Worm (Caenorhabditis elegans) whole organism, L3 larva: Measurements from ENCODE around the gene bbs-5.

Experiments
- ZK546.5 ChIP-seq: sonication (generic microtip); optimal IDR thresholded peaks from 2 replicates; lab custom pipeline; 2017; ENCODE audit warnings: missing biosample characterization, missing genetic modification characterization
- aly-2 ChIP-seq: fragments of 150-350 bp; optimal IDR thresholded peaks from 2 replicates; lab custom pipeline; 2014; ENCODE audit warnings: missing biosample characterization, missing genetic modification characterization
- ama-1 ChIP-seq: fragments of 150-350 bp; optimal IDR thresholded peaks from 2 replicates; lab custom pipeline; 2018
- ceh-28 ChIP-seq: fragments of 150-350 bp; optimal IDR thresholded peaks from 2 replicates; lab custom pipeline; 2014; ENCODE audit warnings: missing biosample characterization, missing genetic modification reagents, missing genetic modification characterization
- ceh-82 ChIP-seq: fragments of 150-350 bp; optimal IDR thresholded peaks from 2 replicates; lab custom pipeline; 2014; ENCODE audit warnings: missing biosample characterization, missing genetic modification characterization
- ceh-9 ChIP-seq: sonication (generic microtip); optimal IDR thresholded peaks from 2 replicates; lab custom pipeline; 2018; ENCODE audit warnings: missing biosample characterization, missing genetic modification characterization
- elt-2 ChIP-seq: sonication (generic microtip); optimal IDR thresholded peaks from 2 replicates; lab custom pipeline; 2016; ENCODE audit warnings: missing genetic modification reagents, mild to moderate bottlenecking, missing genetic modification characterization, missing compliant biosample characterization
- elt-3 ChIP-seq, 3 experiments: fragments of 150-350 bp in 1 of 3; sonication (generic microtip) in 2 of 3; optimal IDR thresholded peaks; 2 replicates in 2 of 3; 4 replicates in 1 of 3; lab custom pipeline; 2014 to 2017; ENCODE audit warnings: missing biosample characterization in 3 of 3, missing genetic modification characterization in 3 of 3
- eor-1 ChIP-seq, 2 experiments: fragments of 150-350 bp; optimal IDR thresholded peaks; 2 replicates each; lab custom pipeline; 2014 to 2018; ENCODE audit warnings: missing biosample characterization in 2 of 2, missing genetic modification characterization in 2 of 2
- fkh-10 ChIP-seq: sonication (generic microtip); optimal IDR thresholded peaks from 2 replicates; lab custom pipeline; 2017; ENCODE audit warnings: missing biosample characterization, missing genetic modification reagents, missing genetic modification characterization
- fkh-2 ChIP-seq: fragments of 150-350 bp; optimal IDR thresholded peaks from 2 replicates; lab custom pipeline; 2014; ENCODE audit warnings: missing biosample characterization, missing genetic modification reagents, missing genetic modification characterization
- fos-1 ChIP-seq: fragments of 150-350 bp; optimal IDR thresholded peaks from 2 replicates; lab custom pipeline; 2014; ENCODE audit warnings: missing biosample characterization, missing genetic modification characterization
- hmg-11 ChIP-seq: sonication (generic microtip); optimal IDR thresholded peaks from 2 replicates; lab custom pipeline; 2016; ENCODE audit warnings: missing genetic modification characterization, missing compliant biosample characterization
- jun-1 ChIP-seq: fragments of 150-350 bp; optimal IDR thresholded peaks from 2 replicates; lab custom pipeline; 2014; ENCODE audit warnings: missing biosample characterization, missing genetic modification reagents, missing genetic modification characterization
- lin-39 ChIP-seq: fragments of 150-350 bp; optimal IDR thresholded peaks from 2 replicates; lab custom pipeline; 2018; ENCODE audit warnings: missing biosample characterization, missing genetic modification reagents, missing genetic modification characterization
- lsy-12 ChIP-seq: sonication (generic microtip); optimal IDR thresholded peaks from 2 replicates; lab custom pipeline; 2016; ENCODE audit warnings: mild to moderate bottlenecking, missing genetic modification characterization, missing compliant biosample characterization
- mdl-1 ChIP-seq: fragments of 150-350 bp; optimal IDR thresholded peaks from 2 replicates; lab custom pipeline; 2014; ENCODE audit warnings: missing biosample characterization, missing genetic modification characterization
- mml-1 ChIP-seq: fragments of 150-350 bp; sonication (generic microtip); optimal IDR thresholded peaks from 3 replicates; lab custom pipeline; 2014; ENCODE audit warnings: missing biosample characterization, missing genetic modification characterization
- nfya-1 ChIP-seq: sonication (generic microtip); optimal IDR thresholded peaks from 2 replicates; lab custom pipeline; 2017; ENCODE audit warnings: missing genetic modification characterization, mild to moderate bottlenecking, missing compliant biosample characterization, antibody characterized with exemption, moderate library complexity; ENCODE audit not compliant: insufficient read depth
- nhr-12 ChIP-seq: fragments of 150-350 bp; optimal IDR thresholded peaks from 2 replicates; lab custom pipeline; 2014; ENCODE audit warnings: missing biosample characterization, missing genetic modification characterization
- nhr-23 ChIP-seq: fragments of 150-350 bp; optimal IDR thresholded peaks from 2 replicates; lab custom pipeline; 2014; ENCODE audit warnings: missing biosample characterization, missing genetic modification reagents, missing genetic modification characterization
- nhr-25 ChIP-seq: sonication (generic microtip); optimal IDR thresholded peaks from 2 replicates; lab custom pipeline; 2017; ENCODE audit warnings: missing biosample characterization, missing genetic modification characterization
- nhr-28 ChIP-seq: fragments of 150-350 bp; optimal IDR thresholded peaks from 2 replicates; lab custom pipeline; 2014; ENCODE audit warnings: missing biosample characterization, missing genetic modification characterization
- nhr-43 ChIP-seq: sonication (generic microtip); optimal IDR thresholded peaks from 2 replicates; lab custom pipeline; 2016; ENCODE audit warnings: mild to moderate bottlenecking, missing genetic modification characterization, missing compliant biosample characterization; ENCODE audit not compliant: poor library complexity, severe bottlenecking
- nhr-76 ChIP-seq: fragments of 150-350 bp; sonication (generic microtip); optimal IDR thresholded peaks from 5 replicates; lab custom pipeline; 2014; ENCODE audit warnings: missing biosample characterization, missing genetic modification characterization
- nhr-77 ChIP-seq: fragments of 150-350 bp; optimal IDR thresholded peaks from 2 replicates; lab custom pipeline; 2014; ENCODE audit warnings: missing biosample characterization, missing genetic modification characterization
- pha-4 ChIP-seq: fragments of 150-350 bp; optimal IDR thresholded peaks from 2 replicates; lab custom pipeline; 2014; ENCODE audit warnings: missing biosample characterization, missing genetic modification reagents, missing genetic modification characterization
- pqm-1 ChIP-seq: fragments of 150-350 bp; optimal IDR thresholded peaks from 2 replicates; lab custom pipeline; 2017; ENCODE audit warnings: missing biosample characterization, missing genetic modification characterization, inconsistent platforms
- skn-1 ChIP-seq: fragments of 150-350 bp; optimal IDR thresholded peaks from 2 replicates; lab custom pipeline; 2014; ENCODE audit warnings: missing biosample characterization, missing genetic modification characterization
- tbx-2 ChIP-seq: sonication (generic microtip); optimal IDR thresholded peaks from 2 replicates; lab custom pipeline; 2016; ENCODE audit warnings: mild to moderate bottlenecking, missing genetic modification characterization, missing compliant biosample characterization
- unc-39 ChIP-seq: sonication (generic microtip); optimal IDR thresholded peaks from 4 replicates; lab custom pipeline; 2017; ENCODE audit warnings: missing biosample characterization, missing genetic modification characterization
- zag-1 ChIP-seq: fragments of 150-350 bp; optimal IDR thresholded peaks from 2 replicates; lab custom pipeline; 2014; ENCODE audit warnings: missing biosample characterization, missing genetic modification characterization
- ztf-11 ChIP-seq: fragments of 150-350 bp; optimal IDR thresholded peaks from 2 replicates; lab custom pipeline; 2014; ENCODE audit warnings: missing biosample characterization, missing genetic modification characterization
- ztf-4 ChIP-seq: fragments of 150-350 bp; optimal IDR thresholded peaks from 2 replicates; lab custom pipeline; 2014; ENCODE audit warnings: missing biosample characterization, missing genetic modification characterization

The bbs-5 gene

ce11 chrIII:10216585-10217278, 44.9 kb downstream of the bbs-5 start, which contains the start of gene cts-1 (continued):
- TF ChIP-seq mdl-1 (tag; lab: Kevin White, UChicago): peak; percentile 53
- peak; percentile 86 for TF ChIP-seq nhr-23 (tag; lab: Kevin White, UChicago)
- peak in 1 of 3 experiments; percentile 70 for TF ChIP-seq elt-3 (tag; optimal IDR thresholded peaks at IDR 0.05; lab: Kevin White, UChicago)
- peak; percentile 43 for TF ChIP-seq tbx-2
- TF ChIP-seq nhr-28 (tag; lab: Kevin White, UChicago): no peak
- no peak for TF ChIP-seq ztf-11
- TF ChIP-seq nhr-76 (tag; lab: Kevin White, UChicago): peak; percentile 33
- peak; percentile 91 for TF ChIP-seq nhr-25
- peak; percentile 87 for TF ChIP-seq lin-39 (tag; lab: Kevin White, UChicago)
- TF ChIP-seq zag-1 (tag; lab: Kevin White, UChicago): no peak
- TF ChIP-seq fkh-2 (tag; lab: Kevin White, UChicago): no peak
- no peak for TF ChIP-seq aly-2 (tag; lab: Kevin White, UChicago)
- no peak for TF ChIP-seq unc-39 (tag; lab: Kevin White, UChicago)
- no peak for TF ChIP-seq nhr-12
- peak; percentile 83 for TF ChIP-seq pqm-1 (tag; lab: Kevin White, UChicago)
- no peak for TF ChIP-seq ZK546.5 (tag; lab: Kevin White, UChicago)
- TF ChIP-seq skn-1 (tag; lab: Kevin White, UChicago): no peak
- TF ChIP-seq mml-1 (tag; lab: Kevin White, UChicago): no peak
- no peak for TF ChIP-seq ztf-4 (tag; lab: Kevin White, UChicago)

- TF ChIP-seq eor-1 (tag; optimal IDR thresholded peaks at IDR 0.05; lab: Kevin White, UChicago) (no peak), lin-39 (tag; lab: Kevin White, UChicago) (no peak), ama-1 (lab: Kevin White, UChicago) (peak; percentile 76), mml-1 (tag; lab: Kevin White, UChicago) (no peak), pha-4 (tag; lab: Kevin White, UChicago) (no peak), nhr-43 (tag; lab: Kevin White, UChicago) (peak; percentile 33), unc-39 (tag; lab: Kevin White, UChicago) (no peak), pqm-1 (tag; lab: Kevin White, UChicago) (no peak)
These were observed 45.7 kb downstream of the bbs-5 start for ce11 chrIII:10215882-10216281.

- TF ChIP-seq nfya-1: no peak
- TF ChIP-seq ceh-82: peak; percentile 46
- TF ChIP-seq elt-2 (tag; lab: Kevin White, UChicago): peak; percentile 74
- peak; percentile 13 for TF ChIP-seq tbx-2
- peak; percentile 79 for TF ChIP-seq jun-1 (tag; lab: Kevin White, UChicago)
- TF ChIP-seq nhr-23 (tag; lab: Kevin White, UChicago): peak; percentile 15
- TF ChIP-seq ceh-28 (tag; lab: Kevin White, UChicago): no peak
- TF ChIP-seq lsy-12 (tag; lab: Kevin White, UChicago): peak; percentile 78
- peak; percentile 75 for TF ChIP-seq nhr-43 (tag; lab: Kevin White, UChicago)
- TF ChIP-seq aly-2 (tag; lab: Kevin White, UChicago): peak; percentile 77
- no peak for TF ChIP-seq fkh-10 (GFP tag; lab: Kevin White, UChicago)
- TF ChIP-seq hmg-11 (tag; lab: Kevin White, UChicago): no peak
- peak; percentile 38 for TF ChIP-seq fos-1 (tag; lab: Kevin White, UChicago)
- TF ChIP-seq pha-4 (tag; lab: Kevin White, UChicago): peak; percentile 35
- peak; percentile 97 for TF ChIP-seq ama-1 (lab: Kevin White, UChicago)
These were observed 47.0 kb downstream of the bbs-5 start for ce11 chrIII:10214540-10214979.

ce11 chrIII:10211889-10212494, 49.6 kb downstream of the bbs-5 start, which contains the start of the genes blos-1 and best-18:
TSS of gene blos-1 (minus strand) at chrIII:10211946.
TSS of gene best-18 (plus strand) at chrIII:10212396.
- no peak for TF ChIP-seq fkh-10 (GFP tag; lab: Kevin White, UChicago)
- TF ChIP-seq lin-39 (tag; lab: Kevin White, UChicago): no peak
- TF ChIP-seq elt-2 (tag; lab: Kevin White, UChicago): peak; percentile 13
- TF ChIP-seq aly-2 (tag; lab: Kevin White, UChicago): no peak
- no peak for TF ChIP-seq nhr-77 (tag; lab: Kevin White, UChicago)
- TF ChIP-seq pha-4 (tag; lab: Kevin White, UChicago): peak; percentile 8
- no peak for TF ChIP-seq nhr-43 (tag; lab: Kevin White, UChicago)
- TF ChIP-seq ceh-9 (tag; lab: Kevin White, UChicago): no peak
